Fruit fly (Drosophila melanogaster): ENCODE measurements around the gene CG13970.

CG13970 gene

DNA sequence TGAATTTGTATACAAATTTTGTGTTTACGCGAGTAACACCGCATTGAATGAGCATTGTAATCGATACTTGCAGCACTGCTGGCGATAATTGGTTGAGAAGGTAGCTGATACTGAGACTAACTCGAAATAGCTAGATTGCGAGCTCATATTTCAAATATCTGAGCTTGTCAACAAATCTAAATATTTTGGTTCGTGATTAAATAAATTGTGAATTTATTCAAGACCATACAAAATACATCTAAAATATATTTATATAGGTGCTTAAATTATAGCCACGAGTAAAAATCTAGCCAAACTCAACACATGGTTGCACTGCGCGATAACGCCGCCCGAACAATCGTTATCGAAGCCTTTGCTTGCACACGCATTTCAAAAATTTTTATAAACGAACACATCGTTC, 10.2 kb downstream of the CG13970 start, which contains the start of the genes Taf13 and nesd (continued):
- TF ChIP-seq B-H1 (GFP tag; IDR thresholded peaks at IDR 0.05) (no peak), Ptx1 (GFP tag; IDR thresholded peaks at IDR 0.05) (no peak), CG18764 (GFP tag; optimal IDR thresholded peaks at IDR 0.05) (peak; percentile 26), gcm (GFP tag; optimal IDR thresholded peaks at IDR 0.05) (no peak), CG14710 (tag; optimal IDR thresholded peaks at IDR 0.05) (peak; percentile 82), ewg (GFP tag; optimal IDR thresholded peaks at IDR 0.05) (no peak), jing (GFP tag; optimal IDR thresholded peaks at IDR 0.05) (no peak), ERR (GFP tag; optimal IDR thresholded peaks at IDR 0.05) (no peak), gce (GFP tag; IDR thresholded peaks at IDR 0.05) (no peak), Hsf (GFP tag; optimal IDR thresholded peaks at IDR 0.05) (peak; percentile 52), Lpt (GFP tag; optimal IDR thresholded peaks at IDR 0.05) (no peak), CG7963 (GFP tag; IDR thresholded peaks at IDR 0.05; ENCODE audit: partially characterized antibody) (peak; percentile 49; the same call in 2 of the 3 replicates), sug (tag; optimal IDR thresholded peaks at IDR 0.05) (peak; percentile 71), CG11696 (GFP tag; IDR thresholded peaks at IDR 0.05) (no peak), cg (GFP tag; optimal IDR thresholded peaks at IDR 0.05) (no peak), HmgD (GFP tag; optimal IDR thresholded peaks at IDR 0.05) (no peak), p53 (GFP tag; optimal IDR thresholded peaks at IDR 0.05) (no peak), pfk (GFP tag; optimal IDR thresholded peaks at IDR 0.05) (no peak), CG7357 (GFP tag; IDR thresholded peaks at IDR 0.05) (no peak), CG14050 (GFP tag; IDR thresholded peaks at IDR 0.05) (no peak), bab2 (GFP tag; optimal IDR thresholded peaks at IDR 0.05) (no peak), CG1529 (GFP tag; optimal IDR thresholded peaks at IDR 0.05) (no peak), HHEX (GFP tag; optimal IDR thresholded peaks at IDR 0.05) (no peak), psq (GFP tag; optimal IDR thresholded peaks at IDR 0.05) (no peak), gt (GFP tag; IDR thresholded peaks at IDR 0.05) (no peak), lilli (GFP tag; optimal IDR thresholded peaks at IDR 0.05) (peak; percentile 62), nmo (GFP tag; optimal IDR thresholded peaks at IDR 0.05) (peak; percentile 79), Dek (tag; optimal IDR thresholded peaks at IDR 0.05) (peak; percentile 32), CG33213 (GFP tag; optimal IDR thresholded peaks at IDR 0.05) (peak; percentile 18), CG30020 (tag; optimal IDR thresholded peaks at IDR 0.05) (peak; percentile 80), Doc2 (GFP tag; IDR thresholded peaks at IDR 0.05) (no peak), bcd (GFP tag; optimal IDR thresholded peaks at IDR 0.05) (peak; percentile 14), Dfd (GFP tag; optimal IDR thresholded peaks at IDR 0.05) (no peak), yki (optimal IDR thresholded peaks at IDR 0.05) (no peak), inv (GFP tag; IDR thresholded peaks at IDR 0.05; ENCODE audit: partially characterized antibody) (peak; percentile 65), CG8765 (GFP tag; IDR thresholded peaks at IDR 0.05) (no peak), Doc3 (GFP tag; IDR thresholded peaks at IDR 0.05; ENCODE audit: partially characterized antibody) (peak; percentile 60), cato (GFP tag; optimal IDR thresholded peaks at IDR 0.05; ENCODE audit: borderline replicate concordance) (no peak), sens (GFP tag) (peak; percentile 87), CG10979 (tag; optimal IDR thresholded peaks at IDR 0.05) (peak; percentile 5), CG6175 (GFP tag; IDR thresholded peaks at IDR 0.05) (no peak), sima (GFP tag; optimal IDR thresholded peaks at IDR 0.05) (no peak), org-1 (GFP tag; optimal IDR thresholded peaks at IDR 0.05) (no peak), CG15011 (GFP tag; optimal IDR thresholded peaks at IDR 0.05) (no peak), CG12071 (GFP tag; optimal IDR thresholded peaks at IDR 0.05) (no peak), CG2875 (GFP tag; optimal IDR thresholded peaks at IDR 0.05) (no peak), jumu (GFP tag; optimal IDR thresholded peaks at IDR 0.05) (peak; percentile 37), odd (GFP tag; optimal IDR thresholded peaks at IDR 0.05) (no peak), CG6683 (GFP tag; optimal IDR thresholded peaks at IDR 0.05) (no peak), Fer3 (tag; optimal IDR thresholded peaks at IDR 0.05) (no peak), CG11398 (GFP tag; optimal IDR thresholded peaks at IDR 0.05) (no peak), CG4360 (GFP tag; IDR thresholded peaks at IDR 0.05) (no peak), CG6272 (GFP tag; IDR thresholded peaks at IDR 0.05) (no peak)

All from whole organism, embryonic.